Worm (Caenorhabditis elegans): Measurements from ENCODE around the gene T14G12.6.

DNA sequence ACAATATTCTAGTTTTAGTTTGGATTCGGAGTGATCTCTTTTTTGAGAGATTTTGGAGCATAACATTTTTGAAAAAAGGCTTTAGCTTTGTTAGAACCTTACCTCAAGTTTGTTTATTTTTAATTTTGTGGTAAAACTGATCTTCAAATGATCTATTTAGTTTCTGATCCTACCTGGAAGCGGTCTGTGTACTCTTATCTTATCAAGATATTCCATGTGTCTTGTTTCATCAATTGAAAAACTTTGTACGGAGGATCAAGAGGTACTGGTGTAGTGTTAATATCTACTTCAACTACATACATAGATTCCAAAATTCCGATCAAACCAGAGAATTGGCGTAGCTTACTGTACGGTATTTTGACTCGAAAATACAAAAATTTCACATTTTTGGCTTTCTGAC lies 3.5 kb downstream of the T14G12.6 start:
- TF ChIP-seq klf-2 (GFP tag; conservative IDR thresholded peaks at IDR 0.05) (no peak), T22C8.4 (GFP tag; IDR thresholded peaks at IDR 0.05) (no peak), med-1 (GFP tag; optimal IDR thresholded peaks at IDR 0.05; ENCODE audit: insufficient read depth) (no peak), flt-1 (GFP tag; IDR thresholded peaks at IDR 0.05) (no peak), ztf-23 (GFP tag; IDR thresholded peaks at IDR 0.05) (no peak), ztf-29 (GFP tag; IDR thresholded peaks at IDR 0.05) (no peak), ref-1 (GFP tag; conservative IDR thresholded peaks at IDR 0.05) (no peak), tab-1 (GFP tag; IDR thresholded peaks at IDR 0.05) (no peak)

Measured in whole organism, midembryonic.